Worm (Caenorhabditis elegans): ENCODE results near the gene srx-42.

DNA sequence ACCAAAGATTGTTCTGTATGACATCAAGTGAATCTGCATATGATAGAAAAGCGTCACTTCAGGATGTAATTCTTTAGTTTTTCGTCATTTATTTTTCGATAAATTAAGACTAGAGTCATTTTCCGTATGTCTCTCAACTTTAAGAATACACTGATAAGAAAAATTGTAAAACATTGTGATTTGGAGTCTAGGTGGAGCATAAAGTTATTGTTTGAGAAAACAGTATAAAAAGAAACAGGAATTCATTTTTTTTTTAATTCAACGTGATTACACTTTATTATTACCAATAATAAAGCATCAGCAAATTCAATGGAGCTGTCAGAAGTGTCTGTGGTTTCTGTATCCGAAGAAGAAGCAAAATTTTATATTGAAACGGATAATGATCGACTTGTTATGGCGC, 28.2 kb downstream of the srx-42 start, which contains the start of gene R10D12.6:
- TF ChIP-seq lin-39 (tag; optimal IDR thresholded peaks at IDR 0.05): no peak
- no peak for TF ChIP-seq unc-130 (GFP tag; optimal IDR thresholded peaks at IDR 0.05)
- no peak for TF ChIP-seq ces-1 (GFP tag; optimal IDR thresholded peaks at IDR 0.05)
- no peak for TF ChIP-seq zfp-2 (tag; optimal IDR thresholded peaks at IDR 0.05)
- no peak for TF ChIP-seq R02D3.7 (tag; optimal IDR thresholded peaks at IDR 0.05)
- no peak for TF ChIP-seq nhr-111 (GFP tag; optimal IDR thresholded peaks at IDR 0.05)
- no peak for TF ChIP-seq ztf-11 (tag; optimal IDR thresholded peaks at IDR 0.05)
